Worm (Caenorhabditis elegans) whole organism, L1 larva: ENCODE results near the gene B0302.2.

Source experiments
- F16B12.6 ChIP-seq: fragments of 150-350 bp; optimal IDR thresholded peaks from 2 replicates; lab custom pipeline; 2014; ENCODE audit warnings: missing biosample characterization, missing genetic modification characterization
- Y116A8C.19 ChIP-seq: sonication (generic microtip); optimal IDR thresholded peaks from 2 replicates; lab custom pipeline; 2016; ENCODE audit warnings: missing compliant biosample characterization, missing genetic modification characterization, borderline replicate concordance
- alr-1 ChIP-seq: fragments of 200-800 bp; sonication (Bioruptor generic); optimal IDR thresholded peaks from 2 replicates; lab custom pipeline; 2018; ENCODE audit warnings: borderline replicate concordance, mild to moderate bottlenecking, missing genetic modification characterization, missing compliant biosample characterization
- aly-2 ChIP-seq: fragments of 150-350 bp; optimal IDR thresholded peaks from 2 replicates; lab custom pipeline; 2014; ENCODE audit warnings: missing biosample characterization, missing genetic modification characterization
- blmp-1 ChIP-seq: fragments of 150-350 bp; optimal IDR thresholded peaks from 2 replicates; lab custom pipeline; 2014; ENCODE audit warnings: missing biosample characterization, missing genetic modification characterization
- ceh-8 ChIP-seq: fragments of 200-800 bp; sonication (Bioruptor generic); optimal IDR thresholded peaks from 2 replicates; lab custom pipeline; 2018; ENCODE audit warnings: mild to moderate bottlenecking, missing genetic modification characterization, moderate library complexity, missing compliant biosample characterization
- ceh-88 ChIP-seq: fragments of 200-800 bp; sonication (Bioruptor generic); IDR thresholded peaks from 2 replicates; pipeline ENCODE4 v1.3.6; 2022; ENCODE audit warnings: missing genetic modification characterization, missing compliant biosample characterization
- ceh-90 ChIP-seq: sonication (generic microtip); optimal IDR thresholded peaks from 2 replicates; lab custom pipeline; 2016; ENCODE audit warnings: missing genetic modification characterization, missing compliant biosample characterization
- ces-1 ChIP-seq: fragments of 150-350 bp; optimal IDR thresholded peaks from 2 replicates; lab custom pipeline; 2014; ENCODE audit warnings: missing biosample characterization, missing genetic modification reagents, missing genetic modification characterization
- dpl-1 ChIP-seq, 3 experiments: fragments of 150-350 bp in 2 of 3; sonication (generic microtip) in 1 of 3; optimal IDR thresholded peaks; 2 replicates each; lab custom pipeline; 2014 to 2017; ENCODE audit warnings: missing biosample characterization in 3 of 3, missing genetic modification characterization in 3 of 3, missing genetic modification reagents in 3 of 3
- efl-1 ChIP-seq, 4 experiments: fragments of 150-350 bp; optimal IDR thresholded peaks in 3 of 4; peaks in 1 of 4; 1 replicate in 1 of 4; 2 replicates in 3 of 4; lab custom pipeline; 2014; ENCODE audit warnings: missing biosample characterization in 2 of 4, missing genetic modification characterization in 2 of 4, missing genetic modification reagents in 2 of 4
- egl-13 ChIP-seq: sonication (generic microtip); optimal IDR thresholded peaks from 2 replicates; lab custom pipeline; 2016; ENCODE audit warnings: missing genotype, missing genetic modification reagents, missing genetic modification characterization, missing compliant biosample characterization
- egl-27 ChIP-seq, 2 experiments: fragments of 150-350 bp in 1 of 2; sonication (generic microtip); optimal IDR thresholded peaks; 3 replicates each; lab custom pipeline; 2017 to 2018; ENCODE audit warnings: missing biosample characterization in 2 of 2, missing genetic modification characterization in 2 of 2, missing genetic modification reagents in 2 of 2
- elt-2 ChIP-seq: sonication (generic microtip); optimal IDR thresholded peaks from 2 replicates; lab custom pipeline; 2016; ENCODE audit warnings: missing genetic modification characterization, mild to moderate bottlenecking, inconsistent platforms, missing compliant biosample characterization, missing genetic modification reagents
- elt-3 ChIP-seq, 6 experiments: fragments of 150-350 bp in 1 of 6; sonication (generic microtip); optimal IDR thresholded peaks; 2 replicates each; lab custom pipeline; 2017 to 2018; ENCODE audit warnings: missing biosample characterization in 6 of 6, missing genetic modification characterization in 6 of 6, inconsistent platforms in 1 of 6
- fos-1 ChIP-seq: fragments of 150-350 bp; optimal IDR thresholded peaks from 2 replicates; lab custom pipeline; 2014; ENCODE audit warnings: missing biosample characterization, missing genetic modification characterization
- grh-1 ChIP-seq: fragments of 200-800 bp; sonication (Bioruptor generic); IDR thresholded peaks from 2 replicates; pipeline ENCODE4 v1.3.6; 2022; ENCODE audit warnings: missing genetic modification reagents, missing genetic modification characterization, missing compliant biosample characterization
- irx-1 ChIP-seq: sonication (generic microtip); optimal IDR thresholded peaks from 2 replicates; lab custom pipeline; 2016; ENCODE audit warnings: missing genetic modification characterization, missing compliant biosample characterization
- isw-1 ChIP-seq: fragments of 200-800 bp; sonication (Bioruptor generic); IDR thresholded peaks from 2 replicates; pipeline ENCODE4 v1.3.6; 2022; ENCODE audit warnings: missing genetic modification characterization, missing compliant biosample characterization
- lin-15B ChIP-seq: fragments of 150-350 bp; sonication (generic microtip); optimal IDR thresholded peaks from 3 replicates; lab custom pipeline; 2014; ENCODE audit warnings: missing biosample characterization, missing genetic modification characterization
- lin-39 ChIP-seq: fragments of 150-350 bp; optimal IDR thresholded peaks from 2 replicates; lab custom pipeline; 2014; ENCODE audit warnings: missing biosample characterization, missing genetic modification reagents, missing genetic modification characterization
- mep-1 ChIP-seq: fragments of 150-350 bp; optimal IDR thresholded peaks from 2 replicates; lab custom pipeline; 2014; ENCODE audit warnings: missing biosample characterization, missing genetic modification characterization
- nhr-11 ChIP-seq: fragments of 150-350 bp; optimal IDR thresholded peaks from 2 replicates; lab custom pipeline; 2014; ENCODE audit warnings: missing biosample characterization, missing genetic modification characterization
- nhr-237 ChIP-seq: fragments of 150-350 bp; optimal IDR thresholded peaks from 2 replicates; lab custom pipeline; 2014; ENCODE audit warnings: missing biosample characterization, missing genetic modification characterization
- nhr-28 ChIP-seq: fragments of 150-350 bp; optimal IDR thresholded peaks from 2 replicates; lab custom pipeline; 2014; ENCODE audit warnings: missing biosample characterization, missing genetic modification characterization
- nhr-47 ChIP-seq: sonication (generic microtip); optimal IDR thresholded peaks from 2 replicates; lab custom pipeline; 2016; ENCODE audit warnings: mild to moderate bottlenecking, missing genetic modification characterization, moderate library complexity, missing compliant biosample characterization
- nhr-76 ChIP-seq: sonication (generic microtip); optimal IDR thresholded peaks from 2 replicates; lab custom pipeline; 2017; ENCODE audit warnings: missing biosample characterization, missing genetic modification characterization
- nhr-84 ChIP-seq: sonication (generic microtip); optimal IDR thresholded peaks from 2 replicates; lab custom pipeline; 2017; ENCODE audit warnings: missing biosample characterization, missing genetic modification characterization
- nhr-85 ChIP-seq: sonication (generic microtip); peaks from one replicate; lab custom pipeline; 2016; ENCODE audit warnings: missing genetic modification characterization, inconsistent platforms, missing compliant biosample characterization
- pag-3 ChIP-seq: sonication (generic microtip); optimal IDR thresholded peaks from 2 replicates; lab custom pipeline; 2017; ENCODE audit warnings: missing genetic modification characterization, mild to moderate bottlenecking, missing compliant biosample characterization, antibody characterized with exemption, borderline replicate concordance; ENCODE audit not compliant: insufficient read depth
- pax-3 ChIP-seq: fragments of 200-800 bp; sonication (Bioruptor generic); optimal IDR thresholded peaks from 2 replicates; lab custom pipeline; 2018; ENCODE audit warnings: mild to moderate bottlenecking, missing genetic modification characterization, moderate library complexity, missing compliant biosample characterization
- rnt-1 ChIP-seq: sonication (generic microtip); optimal IDR thresholded peaks from 2 replicates; lab custom pipeline; 2016; ENCODE audit warnings: mild to moderate bottlenecking, missing genetic modification characterization, moderate library complexity, missing compliant biosample characterization
- skn-1 ChIP-seq: fragments of 150-350 bp; optimal IDR thresholded peaks from 2 replicates; lab custom pipeline; 2014; ENCODE audit warnings: missing biosample characterization, missing genetic modification characterization
- sox-4 ChIP-seq: sonication (generic microtip); optimal IDR thresholded peaks from 2 replicates; lab custom pipeline; 2016; ENCODE audit warnings: missing genetic modification characterization, missing compliant biosample characterization
- sptf-1 ChIP-seq: fragments of 150-350 bp; optimal IDR thresholded peaks from 2 replicates; lab custom pipeline; 2014; ENCODE audit warnings: missing biosample characterization, missing genetic modification characterization
- tbx-2 ChIP-seq: sonication (generic microtip); optimal IDR thresholded peaks from 2 replicates; lab custom pipeline; 2016; ENCODE audit warnings: missing genetic modification characterization, missing compliant biosample characterization
- unc-30 ChIP-seq: sonication (generic microtip); optimal IDR thresholded peaks from 2 replicates; lab custom pipeline; 2017; ENCODE audit warnings: missing biosample characterization, missing genetic modification characterization
- unc-86 ChIP-seq: sonication (generic microtip); optimal IDR thresholded peaks from 2 replicates; lab custom pipeline; 2016; ENCODE audit warnings: missing genetic modification characterization, missing compliant biosample characterization
- zip-4 ChIP-seq: fragments of 200-800 bp; sonication (Bioruptor generic); optimal IDR thresholded peaks from 2 replicates; lab custom pipeline; 2018; ENCODE audit warnings: mild to moderate bottlenecking, missing genetic modification characterization, moderate library complexity, missing compliant biosample characterization
- ztf-11 ChIP-seq, 2 experiments: sonication (generic microtip); optimal IDR thresholded peaks; 2 replicates each; lab custom pipeline; 2016 to 2017; ENCODE audit warnings: missing genetic modification characterization in 2 of 2, missing biosample characterization in 1 of 2, missing compliant biosample characterization in 1 of 2

The B0302.2 gene

DNA sequence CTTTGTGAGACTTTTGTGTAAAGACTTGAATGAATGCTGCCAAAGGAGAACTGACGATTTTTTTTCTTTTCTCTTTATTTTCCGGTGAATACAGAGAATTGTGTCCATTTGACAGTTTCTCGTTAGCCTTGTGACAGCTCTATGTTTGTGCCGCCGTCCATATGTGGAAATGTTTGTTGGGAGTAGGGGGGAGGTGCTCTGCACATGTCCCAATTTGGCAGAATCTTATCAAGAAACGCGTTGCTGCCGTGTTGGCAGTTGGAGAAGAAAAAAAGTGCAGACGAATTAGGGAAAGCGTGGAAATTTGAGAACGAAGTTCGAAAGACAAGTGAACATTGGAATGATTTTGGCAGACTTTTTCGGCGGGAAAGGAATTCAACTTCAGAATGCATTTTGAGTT, 19.5 kb downstream of the B0302.2 start:
- TF ChIP-seq nhr-85 (no peak), Y116A8C.19 (tag; lab: Kevin White, UChicago) (no peak), mep-1 (no peak), ces-1 (no peak), elt-3 (tag; optimal IDR thresholded peaks at IDR 0.05; lab: Kevin White, UChicago) (no peak), isw-1 (no peak)

DNA sequence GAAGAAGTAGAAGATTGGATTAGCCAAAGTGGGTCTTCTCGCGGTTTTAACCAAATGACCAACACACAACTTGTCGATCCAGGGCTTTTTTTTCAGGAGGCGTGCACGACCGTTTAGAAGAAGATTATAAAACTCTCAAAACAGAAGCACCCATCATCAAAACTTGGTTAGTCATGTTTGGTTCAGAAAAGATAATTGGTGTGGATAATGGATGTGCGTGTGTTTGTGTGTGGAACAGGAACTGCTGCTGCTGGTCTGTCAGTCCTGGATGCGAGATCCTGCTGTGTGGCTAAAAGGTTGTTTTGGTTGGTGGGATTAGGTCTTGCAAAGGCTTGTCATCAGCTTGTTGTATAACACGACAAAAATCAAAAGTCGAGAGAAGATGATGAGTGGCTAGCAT, 25.1 kb downstream of the B0302.2 start:
- TF ChIP-seq grh-1 (GFP tag; lab: Robert Waterston, UW), result no peak
- no peak for TF ChIP-seq egl-27 (tag; optimal IDR thresholded peaks at IDR 0.05; lab: Kevin White, UChicago)
- TF ChIP-seq nhr-237 (tag; lab: Kevin White, UChicago), result no peak
- TF ChIP-seq ztf-11 (tag; optimal IDR thresholded peaks at IDR 0.05; lab: Kevin White, UChicago), result no peak
- no peak for TF ChIP-seq tbx-2 (tag; lab: Kevin White, UChicago)
- TF ChIP-seq rnt-1 (tag; lab: Kevin White, UChicago), result no peak
- no peak for TF ChIP-seq alr-1
- no peak for TF ChIP-seq pax-3
- no peak for TF ChIP-seq nhr-84 (tag; lab: Kevin White, UChicago)
- TF ChIP-seq nhr-47 (tag; lab: Kevin White, UChicago), result no peak
- TF ChIP-seq F16B12.6, result no peak
- TF ChIP-seq dpl-1 (GFP tag; optimal IDR thresholded peaks at IDR 0.05; lab: Kevin White, UChicago), result no peak
- TF ChIP-seq ceh-90, result no peak
- TF ChIP-seq sox-4 (tag; lab: Kevin White, UChicago), result no peak
- no peak for TF ChIP-seq efl-1 (optimal IDR thresholded peaks at IDR 0.05; lab: Kevin White, UChicago)
- TF ChIP-seq efl-1 (GFP tag; optimal IDR thresholded peaks at IDR 0.05 in 1 of 2; lab: Kevin White, UChicago), result no peak
- no peak for TF ChIP-seq skn-1
- no peak for TF ChIP-seq fos-1 (tag; lab: Kevin White, UChicago)
- TF ChIP-seq zip-4, result no peak
- TF ChIP-seq egl-13 (tag; lab: Kevin White, UChicago), result no peak
- TF ChIP-seq ceh-8 (GFP tag; lab: Kevin White, UChicago), result no peak

DNA sequence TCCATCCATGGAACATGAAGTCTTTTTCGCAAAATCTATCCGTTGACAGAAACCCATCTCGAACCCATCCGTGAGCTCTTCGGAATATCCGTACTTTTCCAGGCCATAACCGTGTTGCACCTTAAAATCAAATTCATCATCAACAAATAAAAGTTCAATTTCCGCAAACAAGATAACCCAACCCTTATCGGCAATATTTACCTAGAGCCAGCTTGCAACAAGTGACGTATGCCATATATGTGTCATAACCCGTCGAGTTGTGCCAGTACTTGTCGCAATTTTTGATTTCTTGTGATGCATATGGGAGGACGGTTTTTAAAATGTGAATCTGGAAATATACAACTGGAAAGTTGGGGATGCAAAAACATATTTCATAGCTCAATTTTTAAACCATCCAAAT, 27.5 kb downstream of the B0302.2 start:
- TF ChIP-seq efl-1 (optimal IDR thresholded peaks at IDR 0.05; lab: Kevin White, UChicago) (no peak), efl-1 (GFP tag; optimal IDR thresholded peaks at IDR 0.05 in 1 of 2; lab: Kevin White, UChicago) (no peak), pag-3 (no peak), alr-1 (no peak)

DNA sequence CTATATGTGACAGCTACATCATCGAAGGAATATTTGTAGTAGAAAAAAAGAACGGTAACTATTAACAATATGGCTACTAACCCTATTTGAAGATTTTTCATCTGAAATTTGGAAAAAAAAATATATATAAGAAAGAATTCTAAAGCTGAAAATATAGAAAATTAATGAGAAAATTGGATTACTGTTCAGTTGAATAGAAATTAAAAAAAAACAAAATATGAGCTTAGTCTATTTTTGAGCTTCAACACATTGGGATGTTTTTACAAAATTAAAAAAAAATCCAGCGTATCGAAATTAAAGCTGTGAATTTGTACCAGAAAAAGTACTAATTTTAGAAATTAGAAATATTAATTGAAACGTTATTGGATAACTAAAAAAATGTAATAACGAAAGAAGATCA, 30.9 kb downstream of the B0302.2 start, which contains the start of gene T08G2.2:
T08G2.2 (minus strand) TSS at position 101 of the 400 bp plus-strand sequence.
- TF ChIP-seq unc-30 (tag; lab: Kevin White, UChicago), result no peak
- TF ChIP-seq irx-1 (tag; lab: Kevin White, UChicago), result no peak
- no peak for TF ChIP-seq nhr-11
- TF ChIP-seq pax-3, result no peak
- no peak for TF ChIP-seq unc-86 (tag; lab: Kevin White, UChicago)

DNA sequence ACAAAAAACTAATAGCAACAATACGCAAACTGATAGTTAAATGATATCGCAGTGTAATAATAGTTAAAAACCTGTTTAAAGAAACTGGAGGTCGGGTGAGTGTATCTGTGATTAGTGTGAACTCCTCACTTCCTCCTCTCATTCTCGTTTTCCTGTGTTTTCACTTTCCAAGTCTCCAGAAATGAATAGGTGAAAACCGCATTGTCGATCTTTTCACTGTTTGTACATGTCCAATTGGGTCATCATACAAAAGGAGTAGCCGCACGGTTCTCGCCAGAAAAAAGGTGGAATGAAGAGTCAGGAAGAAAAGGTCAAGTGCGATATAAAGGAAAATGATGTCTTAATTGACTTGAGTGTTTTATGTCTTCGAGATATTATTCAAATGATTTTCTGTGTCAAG, 33.2 kb downstream of the B0302.2 start:
- TF ChIP-seq lin-15B (tag; lab: Kevin White, UChicago) (no peak), blmp-1 (peak; percentile 99)

DNA sequence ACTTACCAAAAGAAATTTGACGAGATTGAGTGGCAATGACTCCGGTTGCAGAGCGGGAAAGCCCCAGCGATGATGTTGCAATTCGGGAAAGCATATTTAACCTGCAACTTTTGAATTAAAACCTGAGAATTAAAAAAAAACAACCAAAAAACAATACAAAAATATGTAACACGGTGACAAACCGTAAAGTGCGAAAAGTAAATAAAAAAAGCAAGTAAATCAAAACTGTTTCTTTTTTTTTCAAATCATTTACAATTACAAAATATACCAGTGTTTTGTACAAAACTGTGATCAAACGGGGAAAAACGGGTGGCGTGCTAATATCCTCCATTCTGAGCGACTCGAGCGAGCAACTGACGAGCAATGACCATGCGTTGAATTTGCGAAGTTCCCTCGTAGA, 36.5 kb downstream of the B0302.2 start, which contains the start of gene acdh-10:
acdh-10 (minus strand) TSS at position 101 of the 400 bp plus-strand sequence.
- TF ChIP-seq egl-13 (tag; lab: Kevin White, UChicago), result no peak
- TF ChIP-seq dpl-1 (GFP tag; optimal IDR thresholded peaks at IDR 0.05; lab: Kevin White, UChicago), result no peak
- no peak for TF ChIP-seq unc-86 (tag; lab: Kevin White, UChicago)
- no peak for TF ChIP-seq F16B12.6
- TF ChIP-seq lin-39 (tag; lab: Kevin White, UChicago), result no peak
- no peak for TF ChIP-seq elt-2 (tag; lab: Kevin White, UChicago)
- no peak for TF ChIP-seq nhr-28 (tag; lab: Kevin White, UChicago)
- TF ChIP-seq nhr-84 (tag; lab: Kevin White, UChicago), result no peak
- no peak for TF ChIP-seq nhr-76
- no peak for TF ChIP-seq nhr-85
- TF ChIP-seq sox-4 (tag; lab: Kevin White, UChicago), result no peak
- no peak for TF ChIP-seq sptf-1 (tag; lab: Kevin White, UChicago)
- no peak for TF ChIP-seq ceh-88 (GFP tag; lab: Robert Waterston, UW)
- no peak for TF ChIP-seq irx-1 (tag; lab: Kevin White, UChicago)
- TF ChIP-seq aly-2 (tag; lab: Kevin White, UChicago), result no peak
